Worm (Caenorhabditis elegans): ENCODE results near the gene T22B2.1.

DNA sequence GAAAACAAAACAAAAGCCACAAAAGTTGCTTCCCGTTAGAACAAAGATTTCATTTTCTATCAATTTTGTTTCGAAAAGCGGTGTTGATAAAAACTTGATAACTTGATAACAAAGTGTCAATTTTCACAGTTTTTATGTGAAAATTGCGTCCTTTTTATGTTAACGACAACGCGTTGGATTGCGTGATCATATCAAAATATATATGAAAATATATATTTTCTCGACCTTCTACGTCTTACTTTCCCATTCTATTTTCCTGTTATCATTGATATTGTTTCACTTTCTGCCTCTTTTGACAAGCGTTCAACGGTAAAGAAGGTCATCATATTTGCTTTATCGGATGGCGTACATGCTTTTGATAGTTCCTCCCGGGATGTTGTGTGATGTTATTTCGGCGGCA, 26.9 kb downstream of the T22B2.1 start:
- TF ChIP-seq nhr-12 (tag; optimal IDR thresholded peaks at IDR 0.05) (no peak), nhr-77 (tag; optimal IDR thresholded peaks at IDR 0.05) (no peak), aly-2 (tag; optimal IDR thresholded peaks at IDR 0.05) (no peak), skn-1 (tag; optimal IDR thresholded peaks at IDR 0.05) (no peak), egl-27 (tag; optimal IDR thresholded peaks at IDR 0.05) (no peak)
